Fruit fly (Drosophila melanogaster) S2 (cell line): ENCODE data around the gene CG31104.

Source experiments
- CG8478 ChIP-seq: fragments of >200 bp; optimal IDR thresholded peaks from 2 replicates; lab custom pipeline; 2018
- CTCF ChIP-seq, 2 experiments: fragments of >200 bp; optimal IDR thresholded peaks; 2 replicates each; lab custom pipeline; 2018

Gene CG31104

DNA sequence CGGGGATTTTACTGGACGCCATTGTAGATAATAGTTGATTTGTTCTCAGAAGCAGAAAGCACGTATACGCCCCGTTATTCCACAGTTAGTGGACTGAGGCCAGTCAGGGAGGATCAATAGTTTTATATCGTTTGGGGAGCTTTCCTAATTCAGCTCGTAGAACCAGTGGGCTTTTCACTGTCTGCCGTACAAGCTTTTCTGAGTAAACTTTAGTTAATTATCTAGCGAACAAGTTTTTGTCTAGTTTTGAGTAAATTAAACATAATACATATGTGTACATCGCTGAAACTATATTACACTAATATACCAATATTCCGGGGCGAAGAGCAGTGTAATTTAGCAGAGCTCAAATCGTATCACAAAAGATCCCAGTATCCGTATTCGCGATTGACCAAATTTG, 37.4 kb downstream of the CG31104 start, which contains the start of gene CG10562:
CG10562 (minus strand) TSS at position 101 of the 400 bp plus-strand sequence.
- TF ChIP-seq CTCF (optimal IDR thresholded peaks at IDR 0.05; lab: Kevin White, UChicago) = no peak
- TF ChIP-seq CG8478 = no peak

DNA sequence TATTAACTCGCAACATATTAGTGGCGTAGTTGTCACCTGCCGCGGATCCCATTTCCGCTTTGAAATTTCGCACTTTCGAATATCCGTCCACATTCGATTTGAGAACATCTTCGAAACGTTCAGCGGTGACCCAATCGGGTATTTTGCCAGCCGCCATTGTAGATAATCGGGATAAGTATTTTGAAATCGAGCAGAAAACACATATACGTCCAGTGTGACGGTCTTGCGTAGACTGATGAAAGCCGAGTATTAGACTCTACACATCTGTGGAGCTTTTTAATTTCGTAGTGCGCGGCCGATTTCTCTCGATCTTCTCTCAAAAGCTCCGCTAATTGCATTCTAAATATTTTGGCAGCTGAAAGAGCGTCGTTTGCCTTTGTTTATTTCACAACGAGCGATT, 43.8 kb downstream of the CG31104 start, which contains the start of gene CHKov1:
CHKov1 (minus strand) TSS at position 238 of the 400 bp plus-strand sequence.
- TF ChIP-seq CG8478 (no peak), CTCF (optimal IDR thresholded peaks at IDR 0.05; lab: Kevin White, UChicago) (no peak)

DNA sequence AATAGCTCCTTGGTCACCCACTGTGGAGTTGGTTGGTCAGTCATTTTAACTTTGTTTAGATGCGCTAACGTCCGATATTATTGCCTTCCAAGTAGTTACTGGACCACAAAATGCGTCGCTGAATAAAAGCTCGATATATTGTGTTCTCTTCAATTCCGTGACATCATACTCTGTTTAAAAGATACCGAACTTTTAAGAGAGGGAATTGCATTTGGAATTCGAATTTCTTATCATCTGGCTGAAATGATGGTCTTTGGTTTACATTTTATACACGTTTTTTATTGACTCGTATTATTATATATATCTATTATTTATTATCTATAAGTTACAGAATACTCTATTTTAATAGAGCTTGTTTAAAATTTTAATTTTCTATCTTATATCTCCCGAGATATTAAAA, 45.8 kb downstream of the CG31104 start, which contains the start of gene CHKov2:
CHKov2 (minus strand) TSS at position 101 of the 400 bp plus-strand sequence.
- TF ChIP-seq CG8478 (no peak), CTCF (optimal IDR thresholded peaks at IDR 0.05; lab: Kevin White, UChicago) (no peak)

DNA sequence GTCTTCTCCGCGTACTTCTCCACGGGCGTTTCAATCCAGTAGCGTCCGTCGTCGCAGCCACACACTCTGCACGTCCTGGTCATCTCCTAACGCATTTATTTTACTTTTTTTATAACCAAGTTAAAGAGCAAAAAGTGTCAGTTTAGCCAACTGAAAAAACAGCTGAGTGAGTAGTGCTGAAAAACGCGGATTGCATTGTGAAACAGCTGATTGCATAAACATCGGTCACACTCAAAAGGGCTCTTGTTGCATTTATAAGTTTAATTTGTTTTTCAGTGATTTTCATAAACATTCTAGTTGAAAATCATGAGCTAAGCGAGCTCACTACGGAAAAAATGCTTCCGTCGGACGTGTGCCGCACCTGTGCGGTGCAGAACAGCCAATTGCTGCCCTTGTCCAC, 49.8 kb downstream of the CG31104 start, which contains the start of the genes CG10669 and CG11902:
CG10669 (minus strand) TSS at position 179 of the 400 bp plus-strand sequence.
CG11902 (plus strand) TSS at position 193 of the 400 bp plus-strand sequence.
- TF ChIP-seq CTCF (optimal IDR thresholded peaks at IDR 0.05; lab: Kevin White, UChicago) = no peak
- no peak for TF ChIP-seq CG8478
